Worm (Caenorhabditis elegans) whole organism, midembryonic: Measurements from ENCODE around the gene K11H12.7.

Experiments used
- cog-1 ChIP-seq: sonication (generic microtip); optimal IDR thresholded peaks from 2 replicates; lab custom pipeline; 2016; ENCODE audit warnings: missing genetic modification characterization, missing compliant biosample characterization
- flt-1 ChIP-seq: fragments of 200-800 bp; sonication (Bioruptor generic); IDR thresholded peaks from 2 replicates; pipeline ENCODE4 v1.3.6; 2022; ENCODE audit warnings: missing genetic modification characterization, missing compliant biosample characterization
- med-1 ChIP-seq: sonication (generic microtip); optimal IDR thresholded peaks from 2 replicates; lab custom pipeline; 2017; ENCODE audit warnings: missing genetic modification characterization, mild to moderate bottlenecking, missing compliant biosample characterization, antibody characterized with exemption, missing genetic modification reagents; ENCODE audit not compliant: insufficient read depth

- TF ChIP-seq flt-1 (GFP tag; lab: Robert Waterston, UW) (no peak), med-1 (GFP tag; lab: Kevin White, UChicago) (no peak), cog-1 (tag; lab: Kevin White, UChicago) (no peak)
Observed at ce11 chrIV:715433-715832, 50.1 kb downstream of the K11H12.7 start.
